Worm (Caenorhabditis elegans): ENCODE results near the gene srt-37.

Gene srt-37

DNA sequence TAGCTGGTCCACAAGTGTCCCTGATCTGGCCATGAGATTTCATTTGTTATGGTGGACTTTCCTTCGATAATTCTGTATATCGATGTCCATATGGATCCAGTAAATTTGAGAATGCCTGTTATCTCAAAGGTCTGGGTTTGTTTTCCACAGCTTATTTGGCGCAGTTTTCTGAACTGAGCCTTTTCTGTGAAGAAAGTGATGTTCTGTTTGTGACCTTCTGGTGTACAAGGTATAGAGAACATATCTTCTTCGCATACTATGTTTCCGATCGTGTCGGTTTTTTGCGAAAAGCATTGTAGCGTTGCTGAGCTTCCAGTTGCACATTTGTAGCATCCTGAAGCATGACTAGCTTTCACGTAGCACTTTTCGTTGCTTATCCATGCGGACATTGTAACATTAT is 21.2 kb upstream of the srt-37 start:
- TF ChIP-seq syd-9 (tag; optimal IDR thresholded peaks at IDR 0.05) (no peak), rnt-1 (tag; optimal IDR thresholded peaks at IDR 0.05) (no peak), K02D7.2 (tag; optimal IDR thresholded peaks at IDR 0.05) (no peak), unc-42 (tag; optimal IDR thresholded peaks at IDR 0.05) (no peak), npax-4 (tag; optimal IDR thresholded peaks at IDR 0.05) (no peak), hlh-8 (tag; optimal IDR thresholded peaks at IDR 0.05) (no peak), pqm-1 (tag; optimal IDR thresholded peaks at IDR 0.05) (no peak), ref-2 (tag; optimal IDR thresholded peaks at IDR 0.05) (no peak), ama-1 (optimal IDR thresholded peaks at IDR 0.05) (no peak), pat-9 (tag; optimal IDR thresholded peaks at IDR 0.05) (no peak), ets-4 (tag; optimal IDR thresholded peaks at IDR 0.05) (no peak), ahr-1 (tag; optimal IDR thresholded peaks at IDR 0.05) (no peak), ceh-18 (tag; optimal IDR thresholded peaks at IDR 0.05) (no peak), ttx-3 (tag; optimal IDR thresholded peaks at IDR 0.05) (no peak), pag-3 (tag; optimal IDR thresholded peaks at IDR 0.05; ENCODE audit: borderline replicate concordance) (no peak), ceh-31 (tag; optimal IDR thresholded peaks at IDR 0.05) (no peak), pha-4 (tag; optimal IDR thresholded peaks at IDR 0.05) (no peak)

- TF ChIP-seq ceh-9 (tag; optimal IDR thresholded peaks at IDR 0.05) (no peak), unc-55 (GFP tag; optimal IDR thresholded peaks at IDR 0.05) (no peak), ceh-19 (GFP tag; optimal IDR thresholded peaks at IDR 0.05) (no peak), nhr-11 (tag; optimal IDR thresholded peaks at IDR 0.05) (no peak), rnt-1 (tag; optimal IDR thresholded peaks at IDR 0.05) (no peak), hlh-13 (GFP tag; optimal IDR thresholded peaks at IDR 0.05) (no peak), ets-4 (tag; optimal IDR thresholded peaks at IDR 0.05) (no peak), dmd-4 (tag; optimal IDR thresholded peaks at IDR 0.05; ENCODE audit: borderline replicate concordance) (no peak), ceh-34 (tag; optimal IDR thresholded peaks at IDR 0.05) (no peak), elt-4 (tag; optimal IDR thresholded peaks at IDR 0.05) (no peak), hlh-6 (tag; optimal IDR thresholded peaks at IDR 0.05) (no peak), sox-4 (tag; optimal IDR thresholded peaks at IDR 0.05) (no peak), lim-6 (tag; optimal IDR thresholded peaks at IDR 0.05) (no peak), Y22D7AL.16 (tag; optimal IDR thresholded peaks at IDR 0.05) (no peak), unc-42 (tag; optimal IDR thresholded peaks at IDR 0.05) (no peak), sdc-2 (tag; optimal IDR thresholded peaks at IDR 0.05) (no peak), ceh-6 (GFP tag; optimal IDR thresholded peaks at IDR 0.05) (no peak), syd-9 (tag; optimal IDR thresholded peaks at IDR 0.05) (no peak), ama-1 (optimal IDR thresholded peaks at IDR 0.05) (no peak), ztf-16 (tag; optimal IDR thresholded peaks at IDR 0.05) (no peak)
Observed at ce11 chrV:4299741-4300140, 18.1 kb upstream of the srt-37 start, which contains the start of gene ZC132.3. Gene ZC132.3 (minus strand): TSS chrV:4299841.

DNA sequence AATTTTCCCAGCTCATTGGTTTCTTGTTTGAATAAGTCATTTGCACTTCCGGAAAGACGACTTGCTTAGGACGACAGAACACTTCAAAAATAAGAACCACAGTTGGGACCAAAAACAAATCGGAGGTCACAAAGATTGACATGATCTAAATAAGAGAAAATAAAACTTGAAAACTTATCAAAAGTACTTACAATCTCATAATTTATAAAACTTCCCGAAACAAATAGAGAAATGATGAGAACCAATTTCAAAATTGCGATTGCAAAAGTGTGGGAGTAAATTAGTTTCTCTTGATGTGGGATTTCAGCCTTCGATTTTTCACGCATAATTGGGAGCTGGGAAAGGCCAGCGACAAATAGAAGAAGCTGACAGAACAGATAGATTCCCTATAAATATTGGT is 17.0 kb upstream of the srt-37 start, which contains the start of gene ZC132.11:
Gene ZC132.11 (minus strand): TSS at position 101 of the 400 bp plus-strand sequence.
- TF ChIP-seq fkh-10 (GFP tag; optimal IDR thresholded peaks at IDR 0.05) (no peak), nfya-1 (tag; optimal IDR thresholded peaks at IDR 0.05) (no peak), ceh-9 (tag; optimal IDR thresholded peaks at IDR 0.05) (no peak), ttx-3 (tag; optimal IDR thresholded peaks at IDR 0.05) (no peak), che-1 (tag; optimal IDR thresholded peaks at IDR 0.05) (no peak), madf-2 (tag; optimal IDR thresholded peaks at IDR 0.05) (no peak), ceh-48 (tag; optimal IDR thresholded peaks at IDR 0.05) (no peak), npax-4 (tag; optimal IDR thresholded peaks at IDR 0.05) (no peak), ceh-2 (tag; optimal IDR thresholded peaks at IDR 0.05) (no peak), dmd-4 (tag; optimal IDR thresholded peaks at IDR 0.05; ENCODE audit: borderline replicate concordance) (no peak), pros-1 (tag; optimal IDR thresholded peaks at IDR 0.05) (no peak), eyg-1 (tag; optimal IDR thresholded peaks at IDR 0.05) (no peak), ama-1 (optimal IDR thresholded peaks at IDR 0.05) (no peak), ceh-19 (GFP tag; optimal IDR thresholded peaks at IDR 0.05) (no peak), hlh-13 (GFP tag; optimal IDR thresholded peaks at IDR 0.05) (no peak), nhr-232 (tag; optimal IDR thresholded peaks at IDR 0.05) (no peak), lim-6 (tag; optimal IDR thresholded peaks at IDR 0.05) (no peak), dve-1 (tag; optimal IDR thresholded peaks at IDR 0.05) (no peak), sox-4 (tag; optimal IDR thresholded peaks at IDR 0.05) (no peak), ceh-6 (GFP tag; optimal IDR thresholded peaks at IDR 0.05) (no peak)
